Fruit fly (Drosophila melanogaster) whole organism, embryonic: ENCODE measurements around the gene ClC-a.
A peak's percentile ranks its signal among the peaks of the same experiment; 100 is the strongest.

ENCODE experiments used
- ATbp ChIP-seq: fragments of 200-800 bp; sonication (Bioruptor generic); optimal IDR thresholded peaks from 2 replicates; lab custom pipeline; 2017; ENCODE audit warnings: missing biosample characterization, mild to moderate bottlenecking, missing genetic modification characterization, missing genetic modification reagents
- Atf3 ChIP-seq: fragments of 200-800 bp; sonication (Bioruptor generic); optimal IDR thresholded peaks from 3 replicates; lab custom pipeline; 2016; ENCODE audit warnings: missing biosample characterization, missing genetic modification characterization
- B-H2 ChIP-seq: fragments of 200-800 bp; sonication (Bioruptor generic); optimal IDR thresholded peaks from 2 replicates; lab custom pipeline; 2018; ENCODE audit warnings: missing biosample characterization, mild to moderate bottlenecking, missing genetic modification characterization
- Bdp1 ChIP-seq: fragments of 200-800 bp; sonication (Bioruptor generic); optimal IDR thresholded peaks from 3 replicates; lab custom pipeline; 2016; ENCODE audit warnings: missing biosample characterization, missing genetic modification characterization
- Blimp-1 ChIP-seq: fragments of 200-800 bp; sonication (Bioruptor generic); optimal IDR thresholded peaks from 3 replicates; lab custom pipeline; 2018; ENCODE audit warnings: missing biosample characterization, missing genetic modification characterization, mild to moderate bottlenecking, moderate library complexity, missing genetic modification reagents
- CG11085 ChIP-seq: fragments of 200-800 bp; sonication (Bioruptor generic); IDR thresholded peaks from 2 replicates; pipeline ENCODE4 v1.3.6; 2022; ENCODE audit warnings: missing biosample characterization, missing genetic modification characterization
- CG15514 ChIP-seq: fragments of 200-800 bp; sonication (Bioruptor generic); optimal IDR thresholded peaks from 3 replicates; lab custom pipeline; 2017; ENCODE audit warnings: missing biosample characterization, missing genetic modification characterization, mild to moderate bottlenecking, moderate library complexity, missing genetic modification reagents
- CG17359 ChIP-seq: fragments of 200-800 bp; sonication (Bioruptor generic); optimal IDR thresholded peaks from 3 replicates; lab custom pipeline; 2018; ENCODE audit warnings: missing biosample characterization, mild to moderate bottlenecking, missing genetic modification characterization, moderate library complexity
- CG17612 ChIP-seq: fragments of 200-800 bp; sonication (Bioruptor generic); IDR thresholded peaks from 2 replicates; pipeline ENCODE4 v1.3.6; 2022; ENCODE audit warnings: missing biosample characterization, missing genetic modification characterization
- CG2889 ChIP-seq: fragments of 200-800 bp; sonication (Bioruptor generic); IDR thresholded peaks from 3 replicates; pipeline ENCODE4 v1.3.6; 2022; ENCODE audit warnings: missing biosample characterization, missing genetic modification characterization
- CG30403 ChIP-seq: fragments of 200-800 bp; sonication (Bioruptor generic); optimal IDR thresholded peaks from 3 replicates; lab custom pipeline; 2016; ENCODE audit warnings: missing biosample characterization, missing genetic modification characterization
- CG32532 ChIP-seq: fragments of 200-800 bp; sonication (Bioruptor generic); IDR thresholded peaks from 2 replicates; pipeline ENCODE4 v1.3.6; 2022; ENCODE audit warnings: missing biosample characterization, missing genetic modification characterization
- CG34376 ChIP-seq: fragments of 200-800 bp; sonication (Bioruptor generic); optimal IDR thresholded peaks from 2 replicates; lab custom pipeline; 2018; ENCODE audit warnings: missing biosample characterization, mild to moderate bottlenecking, missing genetic modification characterization
- CG3995 ChIP-seq: fragments of 200-800 bp; sonication (Bioruptor generic); optimal IDR thresholded peaks from 3 replicates; lab custom pipeline; 2016; ENCODE audit warnings: missing biosample characterization, missing genetic modification characterization
- CG6683 ChIP-seq: fragments of 200-800 bp; sonication (Bioruptor generic); optimal IDR thresholded peaks from 2 replicates; lab custom pipeline; 2017; ENCODE audit warnings: missing biosample characterization, mild to moderate bottlenecking, missing genetic modification characterization, missing genetic modification reagents
- CG7839 ChIP-seq: fragments of 200-800 bp; sonication (Bioruptor generic); optimal IDR thresholded peaks from 3 replicates; lab custom pipeline; 2018; ENCODE audit warnings: missing biosample characterization, mild to moderate bottlenecking, missing genetic modification characterization, moderate library complexity
- CG8388 ChIP-seq: fragments of 200-800 bp; sonication (Bioruptor generic); optimal IDR thresholded peaks from 2 replicates; lab custom pipeline; 2019; ENCODE audit warnings: missing biosample characterization, mild to moderate bottlenecking, missing genetic modification characterization, moderate library complexity
- Chrac-16 ChIP-seq: fragments of 200-800 bp; sonication (Bioruptor generic); optimal IDR thresholded peaks from 3 replicates; lab custom pipeline; 2016; ENCODE audit warnings: missing biosample characterization, missing genetic modification characterization
- CrebB ChIP-seq: fragments of 200-800 bp; sonication (Bioruptor generic); optimal IDR thresholded peaks from 3 replicates; lab custom pipeline; 2018; ENCODE audit warnings: missing biosample characterization, mild to moderate bottlenecking, missing genetic modification characterization
- Dbx ChIP-seq: fragments of 200-800 bp; sonication (Bioruptor generic); IDR thresholded peaks from 3 replicates; pipeline ENCODE4 v1.3.6; 2022; ENCODE audit warnings: missing biosample characterization, missing genetic modification characterization
- Dip3 ChIP-seq: fragments of 200-800 bp; sonication (Bioruptor generic); optimal IDR thresholded peaks from 3 replicates; lab custom pipeline; 2016; ENCODE audit warnings: missing biosample characterization, missing genetic modification characterization
- Hr3 ChIP-seq: fragments of 200-800 bp; sonication (Bioruptor generic); optimal IDR thresholded peaks from 3 replicates; lab custom pipeline; 2016; ENCODE audit warnings: missing biosample characterization, missing genetic modification characterization
- Lpt ChIP-seq: fragments of >200 bp; optimal IDR thresholded peaks from 2 replicates; lab custom pipeline; 2018; ENCODE audit warnings: missing biosample characterization, missing genetic modification characterization
- Mad ChIP-seq: fragments of 200-800 bp; sonication (Bioruptor generic); optimal IDR thresholded peaks from 2 replicates; lab custom pipeline; 2016; ENCODE audit warnings: missing biosample characterization, missing genetic modification characterization
- Mes4 ChIP-seq: fragments of 200-800 bp; sonication (Bioruptor generic); optimal IDR thresholded peaks from 2 replicates; lab custom pipeline; 2016; ENCODE audit warnings: missing biosample characterization, missing genetic modification characterization
- NC2α ChIP-seq: fragments of 200-800 bp; sonication (Bioruptor generic); optimal IDR thresholded peaks from 2 replicates; lab custom pipeline; 2016; ENCODE audit warnings: missing biosample characterization, missing genetic modification characterization
- Oaz ChIP-seq: fragments of 200-800 bp; sonication (Bioruptor generic); IDR thresholded peaks from 2 replicates; pipeline ENCODE4 v1.3.6; 2022; ENCODE audit warnings: missing biosample characterization, missing genetic modification characterization
- Scr ChIP-seq: fragments of 200-800 bp; sonication (Bioruptor generic); IDR thresholded peaks from 2 replicates; pipeline ENCODE4 v1.3.6; 2022; ENCODE audit warnings: missing biosample characterization, missing genetic modification characterization; ENCODE audit not compliant: partially characterized antibody
- Usf ChIP-seq: fragments of 200-800 bp; sonication (Bioruptor generic); optimal IDR thresholded peaks from 2 replicates; lab custom pipeline; 2017; ENCODE audit warnings: missing genotype, missing biosample characterization, missing genetic modification characterization
- abd-A ChIP-seq: fragments of 200-800 bp; sonication (Bioruptor generic); optimal IDR thresholded peaks from 3 replicates; lab custom pipeline; 2019; ENCODE audit warnings: missing biosample characterization, mild to moderate bottlenecking, missing genetic modification characterization, moderate library complexity
- br ChIP-seq: fragments of >200 bp; optimal IDR thresholded peaks from 2 replicates; lab custom pipeline; 2017
- cad ChIP-seq: fragments of >200 bp; optimal IDR thresholded peaks from 2 replicates; lab custom pipeline; 2017; ENCODE audit warnings: missing biosample characterization, missing genetic modification characterization
- crp ChIP-seq, 2 experiments: fragments of 200-800 bp; sonication (Bioruptor generic); optimal IDR thresholded peaks; 2 replicates in 1 of 2; 3 replicates in 1 of 2; lab custom pipeline; 2017; ENCODE audit warnings: missing biosample characterization in 2 of 2, missing genetic modification characterization in 2 of 2, mild to moderate bottlenecking in 1 of 2, moderate library complexity in 1 of 2
- cwo ChIP-seq: fragments of 200-800 bp; sonication (Bioruptor generic); optimal IDR thresholded peaks from 3 replicates; lab custom pipeline; 2017; ENCODE audit warnings: missing biosample characterization, missing genetic modification characterization, mild to moderate bottlenecking, moderate library complexity, missing genetic modification reagents
- dmrt11E ChIP-seq: fragments of 200-800 bp; sonication (Bioruptor generic); optimal IDR thresholded peaks from 3 replicates; lab custom pipeline; 2018; ENCODE audit warnings: missing biosample characterization, mild to moderate bottlenecking, missing genetic modification characterization, moderate library complexity
- dmrt99B ChIP-seq: fragments of 200-800 bp; sonication (Bioruptor generic); optimal IDR thresholded peaks from 2 replicates; lab custom pipeline; 2018; ENCODE audit warnings: missing biosample characterization, mild to moderate bottlenecking, missing genetic modification characterization, moderate library complexity
- fd64A ChIP-seq: fragments of 200-800 bp; sonication (Bioruptor generic); optimal IDR thresholded peaks from 3 replicates; lab custom pipeline; 2018; ENCODE audit warnings: missing biosample characterization, mild to moderate bottlenecking, missing genetic modification characterization
- fu2 ChIP-seq: fragments of 200-800 bp; sonication (Bioruptor generic); optimal IDR thresholded peaks from 2 replicates; lab custom pipeline; 2016; ENCODE audit warnings: missing biosample characterization, missing genetic modification characterization
- ham ChIP-seq: fragments of 200-800 bp; sonication (Bioruptor generic); IDR thresholded peaks from 2 replicates; pipeline ENCODE4 v1.3.6; 2022; ENCODE audit warnings: missing biosample characterization, missing genetic modification characterization
- kah ChIP-seq: fragments of 200-800 bp; sonication (Bioruptor generic); optimal IDR thresholded peaks from 2 replicates; lab custom pipeline; 2018; ENCODE audit warnings: missing biosample characterization, mild to moderate bottlenecking, missing genetic modification characterization
- ken ChIP-seq: fragments of 200-800 bp; sonication (Bioruptor generic); IDR thresholded peaks from 3 replicates; pipeline ENCODE4 v1.3.6; 2022; ENCODE audit warnings: missing biosample characterization, missing genetic modification characterization
- mld ChIP-seq: fragments of 200-800 bp; sonication (Bioruptor generic); IDR thresholded peaks from 3 replicates; pipeline ENCODE4 v1.3.6; 2022; ENCODE audit warnings: missing biosample characterization, missing genetic modification characterization; ENCODE audit not compliant: partially characterized antibody
- nau ChIP-seq: fragments of 200-800 bp; sonication (Bioruptor generic); optimal IDR thresholded peaks from 3 replicates; lab custom pipeline; 2017; ENCODE audit warnings: missing biosample characterization, mild to moderate bottlenecking, missing genetic modification characterization, missing genetic modification reagents
- psq ChIP-seq: fragments of 200-800 bp; sonication (Bioruptor generic); optimal IDR thresholded peaks from 2 replicates; lab custom pipeline; 2017; ENCODE audit warnings: missing biosample characterization, missing genetic modification characterization
- scrt ChIP-seq: fragments of 200-800 bp; sonication (Bioruptor generic); optimal IDR thresholded peaks from 2 replicates; lab custom pipeline; 2018; ENCODE audit warnings: missing biosample characterization, mild to moderate bottlenecking, missing genetic modification characterization, moderate library complexity
- sim ChIP-seq: fragments of 200-800 bp; sonication (Bioruptor generic); IDR thresholded peaks from 2 replicates; pipeline ENCODE4 v1.3.6; 2022; ENCODE audit warnings: missing biosample characterization, missing genetic modification characterization
- sima ChIP-seq: fragments of 200-800 bp; sonication (Bioruptor generic); optimal IDR thresholded peaks from 2 replicates; lab custom pipeline; 2016; ENCODE audit warnings: missing biosample characterization, missing genetic modification characterization
- slou ChIP-seq: fragments of 200-800 bp; sonication (Bioruptor generic); optimal IDR thresholded peaks from 3 replicates; lab custom pipeline; 2016; ENCODE audit warnings: missing biosample characterization, missing genetic modification characterization
- tna ChIP-seq: fragments of 200-800 bp; sonication (Bioruptor generic); IDR thresholded peaks from 2 replicates; pipeline ENCODE4 v1.3.6; 2022; ENCODE audit warnings: missing biosample characterization, missing genetic modification characterization; ENCODE audit not compliant: partially characterized antibody
- zf30C ChIP-seq: fragments of 200-800 bp; sonication (Bioruptor generic); optimal IDR thresholded peaks from 3 replicates; lab custom pipeline; 2018; ENCODE audit warnings: missing biosample characterization, mild to moderate bottlenecking, missing genetic modification characterization

The ClC-a gene

dm6 chr3R:11779357-11780018 is 33.5 kb downstream of the ClC-a start (continued):
- TF ChIP-seq CG2889 (GFP tag; lab: Robert Waterston, UW) (no peak), Atf3 (GFP tag; lab: Kevin White, UChicago) (peak; percentile 36), br (lab: Kevin White, UChicago) (no peak), cad (no peak), Lpt (peak; percentile 61), CrebB (tag; lab: Kevin White, UChicago) (peak; percentile 12), Bdp1 (GFP tag; lab: Kevin White, UChicago) (peak; percentile 41), Oaz (no peak), dmrt99B (tag; lab: Kevin White, UChicago) (peak; percentile 74), Mad (peak; percentile 56), dmrt11E (tag; lab: Kevin White, UChicago) (peak; percentile 97), fd64A (no peak), NC2α (GFP tag; lab: Kevin White, UChicago) (peak; percentile 19), CG7839 (tag; lab: Kevin White, UChicago) (peak; percentile 84), CG15514 (no peak), ken (GFP tag; lab: Robert Waterston, UW) (peak; percentile 48; the same call in 1 of the 3 replicates), Usf (GFP tag; lab: Kevin White, UChicago) (peak; percentile 78), slou (GFP tag; lab: Kevin White, UChicago) (no peak), CG3995 (GFP tag; lab: Kevin White, UChicago) (no peak), ham (GFP tag; lab: Robert Waterston, UW) (no peak), abd-A (tag; lab: Kevin White, UChicago) (no peak), scrt (peak; percentile 52), psq (GFP tag; lab: Kevin White, UChicago) (no peak), Hr3 (GFP tag; lab: Kevin White, UChicago) (peak; percentile 79), fu2 (no peak), Scr (no peak), nau (GFP tag; lab: Kevin White, UChicago) (peak; percentile 48), CG17612 (GFP tag; lab: Robert Waterston, UW) (no peak), CG34376 (GFP tag; lab: Kevin White, UChicago) (no peak), CG6683 (GFP tag; lab: Kevin White, UChicago) (no peak), kah (no peak), zf30C (GFP tag; lab: Kevin White, UChicago) (no peak), CG32532 (no peak), crp (GFP tag; optimal IDR thresholded peaks at IDR 0.05; lab: Kevin White, UChicago) (no peak), CG11085 (GFP tag; lab: Robert Waterston, UW) (no peak), sima (GFP tag; lab: Kevin White, UChicago) (no peak), cwo (GFP tag; lab: Kevin White, UChicago) (no peak), Mes4 (GFP tag; lab: Kevin White, UChicago) (peak; percentile 76), B-H2 (GFP tag; lab: Kevin White, UChicago) (no peak), sim (GFP tag; lab: Robert Waterston, UW) (0 out of 2 replicates have a peak, but pooled peaks have one; percentile 31), CG8388 (GFP tag; lab: Kevin White, UChicago) (peak; percentile 85), CG30403 (GFP tag; lab: Kevin White, UChicago) (peak; percentile 78), Blimp-1 (GFP tag; lab: Kevin White, UChicago) (no peak), CG17359 (tag; lab: Kevin White, UChicago) (peak; percentile 71), Dbx (GFP tag; lab: Robert Waterston, UW) (no peak), tna (GFP tag; lab: Robert Waterston, UW) (no peak), mld (no peak), Dip3 (GFP tag; lab: Kevin White, UChicago) (no peak), ATbp (GFP tag; lab: Kevin White, UChicago) (peak; percentile 69), Chrac-16 (peak; percentile 78)
